Fruit fly (Drosophila melanogaster) whole organism, embryonic: ENCODE results near the gene mthl11.

Experiments used
- Bteb2 ChIP-seq: fragments of 200-800 bp; sonication (Bioruptor generic); optimal IDR thresholded peaks from 2 replicates; lab custom pipeline; 2016; ENCODE audit warnings: missing biosample characterization, missing genetic modification characterization
- CG10979 ChIP-seq: fragments of 200-800 bp; sonication (Bioruptor generic); optimal IDR thresholded peaks from 2 replicates; lab custom pipeline; 2018; ENCODE audit warnings: missing biosample characterization, mild to moderate bottlenecking, missing genetic modification characterization, moderate library complexity
- CG11398 ChIP-seq: fragments of 200-800 bp; sonication (Bioruptor generic); optimal IDR thresholded peaks from 2 replicates; lab custom pipeline; 2016; ENCODE audit warnings: missing biosample characterization, missing genetic modification characterization
- CG11504 ChIP-seq: fragments of 200-800 bp; sonication (Bioruptor generic); optimal IDR thresholded peaks from 3 replicates; lab custom pipeline; 2019; ENCODE audit warnings: missing biosample characterization, mild to moderate bottlenecking, missing genetic modification characterization, moderate library complexity
- CG13775 ChIP-seq: fragments of 200-800 bp; sonication (Bioruptor generic); optimal IDR thresholded peaks from 3 replicates; lab custom pipeline; 2017; ENCODE audit warnings: missing biosample characterization, mild to moderate bottlenecking, missing genetic modification characterization
- CG1792 ChIP-seq: fragments of 200-800 bp; sonication (Bioruptor generic); optimal IDR thresholded peaks from 2 replicates; lab custom pipeline; 2016; ENCODE audit warnings: missing biosample characterization, missing genetic modification characterization
- CG1832 ChIP-seq: fragments of 200-800 bp; sonication (Bioruptor generic); optimal IDR thresholded peaks from 2 replicates; lab custom pipeline; 2017; ENCODE audit warnings: missing biosample characterization, mild to moderate bottlenecking, missing genetic modification characterization, inconsistent platforms
- CG31224 ChIP-seq: fragments of 200-800 bp; sonication (Bioruptor generic); IDR thresholded peaks from 2 replicates; pipeline ENCODE4 v1.3.6; 2022; ENCODE audit warnings: missing biosample characterization, missing genetic modification characterization
- CG33557 ChIP-seq: fragments of 200-800 bp; sonication (Bioruptor generic); optimal IDR thresholded peaks from 2 replicates; lab custom pipeline; 2019; ENCODE audit warnings: missing biosample characterization, mild to moderate bottlenecking, missing genetic modification characterization, moderate library complexity
- CG4730 ChIP-seq: fragments of 200-800 bp; sonication (Bioruptor generic); IDR thresholded peaks from 2 replicates; pipeline ENCODE4 v1.3.6; 2022; ENCODE audit warnings: missing biosample characterization, missing genetic modification characterization
- CG4820 ChIP-seq: fragments of 200-800 bp; sonication (Bioruptor generic); optimal IDR thresholded peaks from 3 replicates; lab custom pipeline; 2016; ENCODE audit warnings: missing biosample characterization, missing genetic modification characterization
- CG5953 ChIP-seq: fragments of 200-800 bp; sonication (Bioruptor generic); IDR thresholded peaks from 2 replicates; pipeline ENCODE4 v1.3.6; 2022; ENCODE audit warnings: missing biosample characterization, missing genetic modification characterization
- CG7357 ChIP-seq: fragments of 200-800 bp; sonication (Bioruptor generic); IDR thresholded peaks from 3 replicates; pipeline ENCODE4 v1.3.6; 2022; ENCODE audit warnings: missing biosample characterization, missing genetic modification characterization
- CG7745 ChIP-seq: fragments of 200-800 bp; sonication (Bioruptor generic); optimal IDR thresholded peaks from 2 replicates; lab custom pipeline; 2018; ENCODE audit warnings: missing biosample characterization, mild to moderate bottlenecking, missing genetic modification characterization, moderate library complexity
- CG8944 ChIP-seq: fragments of 200-800 bp; sonication (Bioruptor generic); optimal IDR thresholded peaks from 3 replicates; lab custom pipeline; 2016; ENCODE audit warnings: missing biosample characterization, missing genetic modification characterization
- D19A ChIP-seq: fragments of 200-800 bp; optimal IDR thresholded peaks from 3 replicates; lab custom pipeline; 2019; ENCODE audit warnings: missing biosample characterization, mild to moderate bottlenecking, missing genetic modification characterization, moderate library complexity
- Dek ChIP-seq: fragments of 200-800 bp; sonication (Bioruptor generic); optimal IDR thresholded peaks from 3 replicates; lab custom pipeline; 2019; ENCODE audit warnings: missing biosample characterization, mild to moderate bottlenecking, missing genetic modification characterization, moderate library complexity
- GATAe ChIP-seq: fragments of 200-800 bp; sonication (Bioruptor generic); conservative IDR thresholded peaks from 2 replicates; pipeline ENCODE4 v1.3.6; 2022; ENCODE audit warnings: missing biosample characterization, missing genetic modification characterization
- Hr39 ChIP-seq: fragments of >200 bp; optimal IDR thresholded peaks from 2 replicates; lab custom pipeline; 2017
- Lpt ChIP-seq: fragments of >200 bp; optimal IDR thresholded peaks from 2 replicates; lab custom pipeline; 2018; ENCODE audit warnings: missing biosample characterization, missing genetic modification characterization
- NFAT ChIP-seq: fragments of 200-800 bp; sonication (Bioruptor generic); IDR thresholded peaks from 2 replicates; pipeline ENCODE4 v1.3.6; 2022; ENCODE audit warnings: missing biosample characterization, missing genetic modification characterization
- Oli ChIP-seq: fragments of 200-800 bp; sonication (Bioruptor generic); optimal IDR thresholded peaks from 2 replicates; lab custom pipeline; 2018; ENCODE audit warnings: missing biosample characterization, mild to moderate bottlenecking, missing genetic modification characterization, moderate library complexity
- Pdp1 ChIP-seq, 2 experiments: fragments of 200-800 bp; sonication (Bioruptor generic); optimal IDR thresholded peaks; 3 replicates each; lab custom pipeline; 2016; ENCODE audit warnings: missing biosample characterization in 2 of 2, missing genetic modification characterization in 2 of 2, mild to moderate bottlenecking in 1 of 2, moderate library complexity in 1 of 2
- Rfx ChIP-seq: fragments of 200-800 bp; sonication (Bioruptor generic); IDR thresholded peaks from 2 replicates; pipeline ENCODE4 v1.3.6; 2022; ENCODE audit warnings: missing biosample characterization, missing genetic modification characterization
- bigmax ChIP-seq: fragments of 200-800 bp; sonication (Bioruptor generic); optimal IDR thresholded peaks from 2 replicates; lab custom pipeline; 2018; ENCODE audit warnings: missing biosample characterization, mild to moderate bottlenecking, missing genetic modification characterization
- chn ChIP-seq: fragments of 200-800 bp; sonication (Bioruptor generic); optimal IDR thresholded peaks from 2 replicates; lab custom pipeline; 2016; ENCODE audit warnings: missing biosample characterization, missing genetic modification characterization
- da ChIP-seq: fragments of 200-800 bp; sonication (Bioruptor generic); optimal IDR thresholded peaks from 2 replicates; lab custom pipeline; 2016; ENCODE audit warnings: missing biosample characterization, missing genetic modification characterization
- dimm ChIP-seq: fragments of 200-800 bp; sonication (Bioruptor generic); IDR thresholded peaks from 2 replicates; pipeline ENCODE4 v1.3.6; 2022; ENCODE audit warnings: missing biosample characterization, missing genetic modification characterization
- dmrt99B ChIP-seq: fragments of 200-800 bp; sonication (Bioruptor generic); optimal IDR thresholded peaks from 2 replicates; lab custom pipeline; 2018; ENCODE audit warnings: missing biosample characterization, mild to moderate bottlenecking, missing genetic modification characterization, moderate library complexity
- emc ChIP-seq: fragments of 200-800 bp; sonication (Bioruptor generic); optimal IDR thresholded peaks from 2 replicates; lab custom pipeline; 2016; ENCODE audit warnings: missing biosample characterization, missing genetic modification characterization
- fd96Cb ChIP-seq: fragments of 200-800 bp; sonication (Bioruptor generic); optimal IDR thresholded peaks from 2 replicates; lab custom pipeline; 2018; ENCODE audit warnings: missing biosample characterization, mild to moderate bottlenecking, missing genetic modification characterization, moderate library complexity
- gce ChIP-seq: fragments of 200-800 bp; sonication (Bioruptor generic); IDR thresholded peaks from 3 replicates; pipeline ENCODE4 v1.3.6; 2022; ENCODE audit warnings: missing biosample characterization, missing genetic modification characterization
- gem ChIP-seq: fragments of 200-800 bp; sonication (Bioruptor generic); optimal IDR thresholded peaks from 2 replicates; lab custom pipeline; 2019; ENCODE audit warnings: missing biosample characterization, mild to moderate bottlenecking, missing genetic modification characterization, moderate library complexity
- hth ChIP-seq: fragments of >200 bp; optimal IDR thresholded peaks from 2 replicates; lab custom pipeline; 2017; ENCODE audit warnings: inconsistent platforms
- inv ChIP-seq: fragments of 200-800 bp; sonication (Bioruptor generic); IDR thresholded peaks from 2 replicates; pipeline ENCODE4 v1.3.6; 2022; ENCODE audit warnings: missing biosample characterization, missing genetic modification characterization; ENCODE audit not compliant: partially characterized antibody
- klu ChIP-seq: fragments of 200-800 bp; sonication (Bioruptor generic); IDR thresholded peaks from 2 replicates; pipeline ENCODE4 v1.3.6; 2022; ENCODE audit warnings: missing biosample characterization, missing genetic modification characterization
- lmd ChIP-seq: fragments of 200-800 bp; sonication (Bioruptor generic); IDR thresholded peaks from 2 replicates; pipeline ENCODE4 v1.3.6; 2022; ENCODE audit warnings: missing biosample characterization, missing genetic modification characterization
- repo ChIP-seq: fragments of 200-800 bp; sonication (Bioruptor generic); optimal IDR thresholded peaks from 2 replicates; lab custom pipeline; 2016; ENCODE audit warnings: missing biosample characterization, missing genetic modification characterization
- sens ChIP-seq: fragments of 200-800 bp; sonication (Bioruptor generic); peaks from one replicate; lab custom pipeline; 2016; ENCODE audit warnings: missing biosample characterization, missing genetic modification characterization
- sens-2 ChIP-seq: fragments of 200-800 bp; sonication (Bioruptor generic); IDR thresholded peaks from 2 replicates; pipeline ENCODE4 v1.3.6; 2022; ENCODE audit warnings: missing biosample characterization, missing genetic modification characterization
- slou ChIP-seq: fragments of 200-800 bp; sonication (Bioruptor generic); optimal IDR thresholded peaks from 3 replicates; lab custom pipeline; 2016; ENCODE audit warnings: missing biosample characterization, missing genetic modification characterization
- sna ChIP-seq: fragments of 200-800 bp; sonication (Bioruptor generic); IDR thresholded peaks from 2 replicates; pipeline ENCODE4 v1.3.6; 2022; ENCODE audit warnings: missing biosample characterization, missing genetic modification characterization; ENCODE audit not compliant: partially characterized antibody
- usp ChIP-seq: fragments of >200 bp; optimal IDR thresholded peaks from 2 replicates; lab custom pipeline; 2017; ENCODE audit warnings: missing biosample characterization, missing genetic modification characterization
- zen ChIP-seq: fragments of 200-800 bp; sonication (Bioruptor generic); optimal IDR thresholded peaks from 3 replicates; lab custom pipeline; 2018; ENCODE audit warnings: missing biosample characterization, mild to moderate bottlenecking, missing genetic modification characterization, moderate library complexity

mthl11 gene

DNA sequence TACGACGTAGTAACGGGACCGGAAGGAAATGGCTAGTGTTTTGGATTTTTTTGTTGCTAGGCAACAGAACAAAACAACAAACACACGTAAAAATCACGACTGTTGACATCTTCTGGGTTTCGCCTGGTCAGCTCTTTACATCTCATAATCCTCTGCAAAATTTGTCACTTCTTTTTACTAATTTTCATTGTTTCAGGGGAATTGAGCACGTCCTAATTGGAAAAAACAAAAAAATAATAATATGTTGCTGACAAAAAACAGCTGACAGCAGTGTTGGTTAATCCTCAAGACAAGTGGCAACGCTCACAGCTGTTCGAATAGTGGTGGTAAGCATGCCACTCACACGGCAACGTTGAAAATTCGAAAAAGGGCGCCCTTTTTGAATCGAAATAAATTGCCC is 23.0 kb upstream of the mthl11 start, which contains the start of gene Rfx (continued):
- TF ChIP-seq CG11398 (GFP tag; lab: Kevin White, UChicago) (peak; percentile 28), inv (no peak), GATAe (GFP tag; lab: Robert Waterston, UW) (no peak), Pdp1 (GFP tag; optimal IDR thresholded peaks at IDR 0.05; lab: Kevin White, UChicago) (peak in 1 of 2 experiments; percentile 34), CG1832 (GFP tag; lab: Kevin White, UChicago) (no peak), CG31224 (GFP tag; lab: Robert Waterston, UW) (no peak), CG5953 (GFP tag; lab: Robert Waterston, UW) (no peak), dmrt99B (tag; lab: Kevin White, UChicago) (no peak), bigmax (peak; percentile 27), CG33557 (GFP tag; lab: Kevin White, UChicago) (no peak), CG4730 (GFP tag; lab: Robert Waterston, UW) (no peak), lmd (no peak), chn (GFP tag; lab: Kevin White, UChicago) (no peak), D19A (tag; lab: Kevin White, UChicago) (no peak), CG8944 (GFP tag; lab: Kevin White, UChicago) (no peak), sens-2 (GFP tag; lab: Robert Waterston, UW) (no peak), fd96Cb (no peak), repo (GFP tag; lab: Kevin White, UChicago) (peak; percentile 14), Rfx (GFP tag; lab: Robert Waterston, UW) (no peak), usp (no peak), zen (tag; lab: Kevin White, UChicago) (no peak), CG11504 (tag; lab: Kevin White, UChicago) (peak; percentile 99), emc (GFP tag; lab: Kevin White, UChicago) (no peak), CG1792 (GFP tag; lab: Kevin White, UChicago) (no peak), CG4820 (GFP tag; lab: Kevin White, UChicago) (no peak), CG7357 (GFP tag; lab: Robert Waterston, UW) (no peak), dimm (GFP tag; lab: Robert Waterston, UW) (no peak), slou (GFP tag; lab: Kevin White, UChicago) (no peak), Lpt (GFP tag; lab: Kevin White, UChicago) (no peak), CG13775 (GFP tag; lab: Kevin White, UChicago) (no peak), NFAT (GFP tag; lab: Robert Waterston, UW) (no peak), klu (GFP tag; lab: Robert Waterston, UW) (no peak), CG10979 (peak; percentile 15), Bteb2 (no peak), Dek (no peak), da (no peak), Oli (no peak), sna (GFP tag; lab: Robert Waterston, UW) (no peak), gce (GFP tag; lab: Robert Waterston, UW) (no peak)

DNA sequence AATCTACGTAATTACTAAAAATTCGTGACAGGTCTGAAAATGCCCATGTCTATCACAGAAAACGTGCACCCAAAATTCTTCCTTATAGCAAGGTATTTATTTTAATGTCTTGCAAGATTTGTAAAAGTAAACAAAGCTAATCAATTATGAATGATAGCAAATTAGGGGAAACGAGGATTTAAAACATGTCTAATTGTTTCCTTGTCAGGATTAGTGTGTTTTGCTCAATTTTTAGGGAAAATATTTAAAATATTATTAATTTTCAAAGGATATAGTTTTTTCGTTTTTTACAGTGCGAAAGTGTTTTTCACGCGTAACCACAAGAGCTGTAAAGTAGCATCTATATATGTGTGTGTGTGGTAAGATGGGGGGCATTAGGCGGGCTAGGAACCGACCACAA is 21.8 kb upstream of the mthl11 start:
- TF ChIP-seq CG11504 (tag; lab: Kevin White, UChicago) (peak; percentile 5), CG7745 (tag; lab: Kevin White, UChicago) (no peak), hth (lab: Kevin White, UChicago) (no peak), sens (peak; percentile 30), gem (tag; lab: Kevin White, UChicago) (peak; percentile 2), Hr39 (lab: Kevin White, UChicago) (no peak)
- TF ChIP-seq, all 482 proteins: peak for 3
